Worm (Caenorhabditis elegans) whole organism, late embryonic: ENCODE results near the gene pals-40.

ENCODE experiments used
- C08G9.2 ChIP-seq: sonication (generic microtip); optimal IDR thresholded peaks from 2 replicates; lab custom pipeline; 2016; ENCODE audit warnings: mild to moderate bottlenecking, missing genetic modification characterization, moderate library complexity, missing compliant biosample characterization
- C38D4.7 ChIP-seq: fragments of 200-800 bp; sonication (Bioruptor generic); optimal IDR thresholded peaks from 2 replicates; lab custom pipeline; 2018; ENCODE audit warnings: mild to moderate bottlenecking, missing genetic modification characterization, moderate library complexity, missing compliant biosample characterization
- K02D7.2 ChIP-seq: sonication (generic microtip); optimal IDR thresholded peaks from 2 replicates; lab custom pipeline; 2017; ENCODE audit warnings: mild to moderate bottlenecking, missing genetic modification characterization, missing compliant biosample characterization
- Y22D7AL.16 ChIP-seq: sonication (generic microtip); optimal IDR thresholded peaks from 2 replicates; lab custom pipeline; 2016; ENCODE audit warnings: missing genetic modification characterization, missing compliant biosample characterization
- ahr-1 ChIP-seq: sonication (generic microtip); optimal IDR thresholded peaks from 2 replicates; lab custom pipeline; 2016; ENCODE audit warnings: missing genetic modification characterization, missing compliant biosample characterization
- ceh-14 ChIP-seq: sonication (generic microtip); optimal IDR thresholded peaks from 2 replicates; lab custom pipeline; 2016; ENCODE audit warnings: missing genotype, missing genetic modification characterization, missing compliant biosample characterization
- ceh-19 ChIP-seq: fragments of 200-800 bp; sonication (Bioruptor generic); optimal IDR thresholded peaks from 2 replicates; lab custom pipeline; 2018; ENCODE audit warnings: mild to moderate bottlenecking, missing genetic modification characterization, missing compliant biosample characterization
- ceh-24 ChIP-seq: sonication (generic microtip); optimal IDR thresholded peaks from 2 replicates; lab custom pipeline; 2016; ENCODE audit warnings: mild to moderate bottlenecking, missing genetic modification characterization, missing compliant biosample characterization
- ceh-30 ChIP-seq: fragments of 150-350 bp; optimal IDR thresholded peaks from 2 replicates; lab custom pipeline; 2014; ENCODE audit warnings: missing biosample characterization, missing genetic modification characterization
- ceh-31 ChIP-seq: sonication (generic microtip); optimal IDR thresholded peaks from 2 replicates; lab custom pipeline; 2016; ENCODE audit warnings: missing genetic modification characterization, missing compliant biosample characterization
- ceh-45 ChIP-seq: fragments of 200-800 bp; sonication (Bioruptor generic); IDR thresholded peaks from 2 replicates; pipeline ENCODE4 v1.3.6; 2022; ENCODE audit warnings: missing genetic modification reagents, missing genetic modification characterization, missing compliant biosample characterization
- ceh-48 ChIP-seq: sonication (generic microtip); optimal IDR thresholded peaks from 2 replicates; lab custom pipeline; 2016; ENCODE audit warnings: missing genetic modification characterization, inconsistent platforms, missing compliant biosample characterization
- ceh-9 ChIP-seq: sonication (generic microtip); optimal IDR thresholded peaks from 2 replicates; lab custom pipeline; 2016; ENCODE audit warnings: mild to moderate bottlenecking, missing genetic modification characterization, inconsistent platforms, missing compliant biosample characterization
- che-1 ChIP-seq: sonication (generic microtip); optimal IDR thresholded peaks from 2 replicates; lab custom pipeline; 2016; ENCODE audit warnings: mild to moderate bottlenecking, missing genetic modification characterization, missing compliant biosample characterization
- dve-1 ChIP-seq: sonication (generic microtip); optimal IDR thresholded peaks from 2 replicates; lab custom pipeline; 2017; ENCODE audit warnings: antibody characterized with exemption, mild to moderate bottlenecking, missing genetic modification characterization, missing compliant biosample characterization
- elt-2 ChIP-seq: sonication (generic microtip); optimal IDR thresholded peaks from 2 replicates; lab custom pipeline; 2016; ENCODE audit warnings: missing genetic modification reagents, missing genetic modification characterization, missing compliant biosample characterization
- elt-4 ChIP-seq: sonication (generic microtip); optimal IDR thresholded peaks from 2 replicates; lab custom pipeline; 2016; ENCODE audit warnings: missing genetic modification characterization, missing compliant biosample characterization
- ets-4 ChIP-seq: sonication (generic microtip); optimal IDR thresholded peaks from 2 replicates; lab custom pipeline; 2016; ENCODE audit warnings: missing genetic modification characterization, missing compliant biosample characterization
- fkh-6 ChIP-seq: sonication (generic microtip); optimal IDR thresholded peaks from 2 replicates; lab custom pipeline; 2016; ENCODE audit warnings: missing genetic modification characterization, missing compliant biosample characterization
- gmeb-2 ChIP-seq: sonication (generic microtip); optimal IDR thresholded peaks from 2 replicates; lab custom pipeline; 2016; ENCODE audit warnings: missing genetic modification characterization, inconsistent platforms, missing compliant biosample characterization
- hlh-13 ChIP-seq: fragments of 200-800 bp; sonication (Bioruptor generic); optimal IDR thresholded peaks from 2 replicates; lab custom pipeline; 2018; ENCODE audit warnings: mild to moderate bottlenecking, missing genetic modification characterization, missing compliant biosample characterization
- hlh-15 ChIP-seq: sonication (generic microtip); optimal IDR thresholded peaks from 2 replicates; lab custom pipeline; 2016; ENCODE audit warnings: missing genetic modification characterization, missing compliant biosample characterization
- hlh-30 ChIP-seq: sonication (generic microtip); optimal IDR thresholded peaks from 2 replicates; lab custom pipeline; 2017; ENCODE audit warnings: antibody characterized with exemption, missing genetic modification characterization, missing compliant biosample characterization; ENCODE audit not compliant: insufficient read depth
- hlh-6 ChIP-seq: sonication (generic microtip); optimal IDR thresholded peaks from 2 replicates; lab custom pipeline; 2016; ENCODE audit warnings: missing genotype, missing genetic modification characterization, missing compliant biosample characterization
- mec-3 ChIP-seq: sonication (generic microtip); optimal IDR thresholded peaks from 2 replicates; lab custom pipeline; 2016; ENCODE audit warnings: borderline replicate concordance, missing genetic modification characterization, missing compliant biosample characterization
- nhr-11 ChIP-seq: fragments of 150-350 bp; optimal IDR thresholded peaks from 2 replicates; lab custom pipeline; 2014; ENCODE audit warnings: missing biosample characterization, missing genetic modification characterization
- nhr-232 ChIP-seq: sonication (generic microtip); optimal IDR thresholded peaks from 2 replicates; lab custom pipeline; 2016; ENCODE audit warnings: missing genetic modification characterization, missing compliant biosample characterization
- pat-9 ChIP-seq: fragments of 200-800 bp; sonication (Bioruptor generic); optimal IDR thresholded peaks from 2 replicates; lab custom pipeline; 2018; ENCODE audit warnings: mild to moderate bottlenecking, missing genetic modification characterization, moderate library complexity, missing compliant biosample characterization
- pros-1 ChIP-seq: fragments of 150-350 bp; optimal IDR thresholded peaks from 2 replicates; lab custom pipeline; 2014; ENCODE audit warnings: missing biosample characterization, missing genetic modification reagents, missing genetic modification characterization
- rnt-1 ChIP-seq: sonication (generic microtip); optimal IDR thresholded peaks from 2 replicates; lab custom pipeline; 2016; ENCODE audit warnings: missing genetic modification characterization, missing compliant biosample characterization
- sdc-2 ChIP-seq: sonication (generic microtip); optimal IDR thresholded peaks from 2 replicates; lab custom pipeline; 2016; ENCODE audit warnings: missing genotype, missing genetic modification characterization, missing compliant biosample characterization
- sox-4 ChIP-seq: sonication (generic microtip); optimal IDR thresholded peaks from 2 replicates; lab custom pipeline; 2017; ENCODE audit warnings: mild to moderate bottlenecking, missing genetic modification characterization, inconsistent platforms, missing compliant biosample characterization
- syd-9 ChIP-seq: sonication (generic microtip); optimal IDR thresholded peaks from 2 replicates; lab custom pipeline; 2016; ENCODE audit warnings: mild to moderate bottlenecking, missing genetic modification characterization, moderate library complexity, missing compliant biosample characterization
- ttx-3 ChIP-seq: sonication (generic microtip); optimal IDR thresholded peaks from 2 replicates; lab custom pipeline; 2016; ENCODE audit warnings: missing genetic modification reagents, missing genetic modification characterization, missing compliant biosample characterization
- unc-3 ChIP-seq, 2 experiments: fragments of 200-800 bp in 1 of 2; sonication (Bioruptor generic) in 1 of 2; sonication (generic microtip) in 1 of 2; conservative IDR thresholded peaks in 1 of 2; optimal IDR thresholded peaks in 1 of 2; 2 replicates each; pipeline versions ENCODE4 v1.3.6 to Lab custom; 2016 to 2022; ENCODE audit warnings: missing compliant biosample characterization in 2 of 2, missing genetic modification characterization in 2 of 2, missing genetic modification reagents in 1 of 2
- unc-55 ChIP-seq: sonication (generic microtip); optimal IDR thresholded peaks from 2 replicates; lab custom pipeline; 2017; ENCODE audit warnings: missing biosample characterization, missing genetic modification reagents, missing genetic modification characterization

pals-40 gene

ce11 chrIII:1345694-1346093, 32.1 kb downstream of the pals-40 start, which contains the start of gene Y82E9BL.6:
Gene Y82E9BL.6, minus strand, starts transcription at chrIII:1345794.
- no peak for TF ChIP-seq ets-4 (tag; lab: Kevin White, UChicago)
- TF ChIP-seq ahr-1 (tag; lab: Kevin White, UChicago), result no peak
- TF ChIP-seq C38D4.7 (GFP tag; lab: Kevin White, UChicago), result no peak
- no peak for TF ChIP-seq che-1 (tag; lab: Kevin White, UChicago)
- TF ChIP-seq C08G9.2 (tag; lab: Kevin White, UChicago), result no peak
- TF ChIP-seq hlh-13 (GFP tag; lab: Kevin White, UChicago), result no peak
- TF ChIP-seq syd-9, result no peak
- TF ChIP-seq ceh-31 (tag; lab: Kevin White, UChicago), result no peak
- no peak for TF ChIP-seq pros-1
- TF ChIP-seq mec-3 (tag; lab: Kevin White, UChicago), result no peak
- TF ChIP-seq ceh-30 (tag; lab: Kevin White, UChicago), result no peak
- TF ChIP-seq unc-3 (GFP tag; conservative IDR thresholded peaks at IDR 0.05; lab: Robert Waterston, UW), result no peak
- no peak for TF ChIP-seq unc-3 (tag; optimal IDR thresholded peaks at IDR 0.05; lab: Kevin White, UChicago)
- no peak for TF ChIP-seq gmeb-2
- no peak for TF ChIP-seq ttx-3
- TF ChIP-seq Y22D7AL.16 (tag; lab: Kevin White, UChicago), result no peak
- no peak for TF ChIP-seq ceh-24 (tag; lab: Kevin White, UChicago)
- TF ChIP-seq nhr-11, result no peak

- TF ChIP-seq fkh-6 (tag; lab: Kevin White, UChicago) (no peak), pat-9 (tag; lab: Kevin White, UChicago) (no peak), ceh-24 (tag; lab: Kevin White, UChicago) (no peak), elt-4 (tag; lab: Kevin White, UChicago) (no peak), sox-4 (tag; lab: Kevin White, UChicago) (no peak), elt-2 (no peak), K02D7.2 (tag; lab: Kevin White, UChicago) (no peak), dve-1 (no peak), hlh-15 (no peak), hlh-30 (no peak)
Observed at ce11 chrIII:1342919-1343419, 34.8 kb downstream of the pals-40 start, which contains the start of gene fbxa-27. Gene fbxa-27, plus strand, starts transcription at chrIII:1342969.

- TF ChIP-seq unc-3 (GFP tag; conservative IDR thresholded peaks at IDR 0.05; lab: Robert Waterston, UW), result no peak
- no peak for TF ChIP-seq unc-3 (tag; optimal IDR thresholded peaks at IDR 0.05; lab: Kevin White, UChicago)
- TF ChIP-seq ceh-19 (GFP tag; lab: Kevin White, UChicago), result no peak
- no peak for TF ChIP-seq che-1 (tag; lab: Kevin White, UChicago)
- no peak for TF ChIP-seq ahr-1 (tag; lab: Kevin White, UChicago)
- TF ChIP-seq ceh-45 (GFP tag; lab: Robert Waterston, UW), result no peak
- no peak for TF ChIP-seq rnt-1 (tag; lab: Kevin White, UChicago)
- TF ChIP-seq sdc-2 (tag; lab: Kevin White, UChicago), result no peak
- TF ChIP-seq ceh-14 (tag; lab: Kevin White, UChicago), result no peak
- TF ChIP-seq ceh-9 (tag; lab: Kevin White, UChicago), result no peak
Observed at ce11 chrIII:1342488-1342887, 35.3 kb downstream of the pals-40 start, which contains the start of gene fbxa-26. Gene fbxa-26, minus strand, starts transcription at chrIII:1342522.

ce11 chrIII:1340240-1340639, 37.6 kb downstream of the pals-40 start, which contains the start of gene fbxa-5:
Gene fbxa-5, minus strand, starts transcription at chrIII:1340340.
- TF ChIP-seq ceh-48 (tag; lab: Kevin White, UChicago) (no peak), ceh-31 (tag; lab: Kevin White, UChicago) (no peak), unc-55 (GFP tag; lab: Kevin White, UChicago) (no peak), nhr-232 (tag; lab: Kevin White, UChicago) (no peak), hlh-6 (tag; lab: Kevin White, UChicago) (no peak)
